Worm (Caenorhabditis elegans) whole organism, late embryonic: ENCODE results near the gene K06A9.2.

Experiments used
- C08G9.2 ChIP-seq: sonication (generic microtip); optimal IDR thresholded peaks from 2 replicates; lab custom pipeline; 2016; ENCODE audit warnings: mild to moderate bottlenecking, missing genetic modification characterization, moderate library complexity, missing compliant biosample characterization
- K02D7.2 ChIP-seq: sonication (generic microtip); optimal IDR thresholded peaks from 2 replicates; lab custom pipeline; 2017; ENCODE audit warnings: mild to moderate bottlenecking, missing genetic modification characterization, missing compliant biosample characterization
- T23F11.4 ChIP-seq: fragments of 200-800 bp; sonication (Bioruptor generic); optimal IDR thresholded peaks from 2 replicates; lab custom pipeline; 2018; ENCODE audit warnings: mild to moderate bottlenecking, missing genetic modification characterization, missing compliant biosample characterization
- ama-1 ChIP-seq: fragments of 150-350 bp; optimal IDR thresholded peaks from 2 replicates; lab custom pipeline; 2014
- ceh-18 ChIP-seq: sonication (generic microtip); optimal IDR thresholded peaks from 2 replicates; lab custom pipeline; 2016; ENCODE audit warnings: missing genetic modification characterization, missing compliant biosample characterization
- ceh-22 ChIP-seq: sonication (generic microtip); optimal IDR thresholded peaks from 2 replicates; lab custom pipeline; 2017; ENCODE audit warnings: missing biosample characterization, missing genetic modification characterization
- ceh-31 ChIP-seq: sonication (generic microtip); optimal IDR thresholded peaks from 2 replicates; lab custom pipeline; 2016; ENCODE audit warnings: missing genetic modification characterization, missing compliant biosample characterization
- ceh-45 ChIP-seq: fragments of 200-800 bp; sonication (Bioruptor generic); IDR thresholded peaks from 2 replicates; pipeline ENCODE4 v1.3.6; 2022; ENCODE audit warnings: missing genetic modification reagents, missing genetic modification characterization, missing compliant biosample characterization
- ceh-48 ChIP-seq: sonication (generic microtip); optimal IDR thresholded peaks from 2 replicates; lab custom pipeline; 2016; ENCODE audit warnings: missing genetic modification characterization, inconsistent platforms, missing compliant biosample characterization
- ceh-6 ChIP-seq: fragments of 200-800 bp; sonication (Bioruptor generic); optimal IDR thresholded peaks from 2 replicates; lab custom pipeline; 2018; ENCODE audit warnings: mild to moderate bottlenecking, missing genetic modification characterization, missing compliant biosample characterization
- ceh-9 ChIP-seq: sonication (generic microtip); optimal IDR thresholded peaks from 2 replicates; lab custom pipeline; 2016; ENCODE audit warnings: mild to moderate bottlenecking, missing genetic modification characterization, inconsistent platforms, missing compliant biosample characterization
- che-1 ChIP-seq: sonication (generic microtip); optimal IDR thresholded peaks from 2 replicates; lab custom pipeline; 2016; ENCODE audit warnings: mild to moderate bottlenecking, missing genetic modification characterization, missing compliant biosample characterization
- ets-4 ChIP-seq: sonication (generic microtip); optimal IDR thresholded peaks from 2 replicates; lab custom pipeline; 2016; ENCODE audit warnings: missing genetic modification characterization, missing compliant biosample characterization
- fax-1 ChIP-seq: sonication (generic microtip); optimal IDR thresholded peaks from 2 replicates; lab custom pipeline; 2016; ENCODE audit warnings: missing genotype, missing genetic modification characterization, missing compliant biosample characterization
- fkh-10 ChIP-seq: fragments of 150-350 bp; optimal IDR thresholded peaks from 2 replicates; lab custom pipeline; 2014; ENCODE audit warnings: missing biosample characterization, missing genetic modification reagents, missing genetic modification characterization
- fkh-6 ChIP-seq: sonication (generic microtip); optimal IDR thresholded peaks from 2 replicates; lab custom pipeline; 2016; ENCODE audit warnings: missing genetic modification characterization, missing compliant biosample characterization
- hlh-30 ChIP-seq: sonication (generic microtip); optimal IDR thresholded peaks from 2 replicates; lab custom pipeline; 2017; ENCODE audit warnings: antibody characterized with exemption, missing genetic modification characterization, missing compliant biosample characterization; ENCODE audit not compliant: insufficient read depth
- hlh-8 ChIP-seq: sonication (generic microtip); optimal IDR thresholded peaks from 2 replicates; lab custom pipeline; 2016; ENCODE audit warnings: missing genotype, missing genetic modification characterization, missing compliant biosample characterization
- lim-6 ChIP-seq: sonication (generic microtip); optimal IDR thresholded peaks from 2 replicates; lab custom pipeline; 2016; ENCODE audit warnings: missing genetic modification characterization, missing compliant biosample characterization
- nfya-1 ChIP-seq: sonication (generic microtip); optimal IDR thresholded peaks from 2 replicates; lab custom pipeline; 2017; ENCODE audit warnings: missing genetic modification characterization, mild to moderate bottlenecking, missing compliant biosample characterization, antibody characterized with exemption, moderate library complexity
- nhr-11 ChIP-seq: fragments of 150-350 bp; optimal IDR thresholded peaks from 2 replicates; lab custom pipeline; 2014; ENCODE audit warnings: missing biosample characterization, missing genetic modification characterization
- pag-3 ChIP-seq: sonication (generic microtip); optimal IDR thresholded peaks from 2 replicates; lab custom pipeline; 2016; ENCODE audit warnings: missing compliant biosample characterization, missing genetic modification characterization, borderline replicate concordance
- pax-1 ChIP-seq: fragments of 150-350 bp; optimal IDR thresholded peaks from 2 replicates; lab custom pipeline; 2014; ENCODE audit warnings: missing biosample characterization, missing genetic modification characterization
- pha-2 ChIP-seq: sonication (generic microtip); optimal IDR thresholded peaks from 2 replicates; lab custom pipeline; 2017; ENCODE audit warnings: mild to moderate bottlenecking, missing genetic modification characterization, missing compliant biosample characterization
- pha-4 ChIP-seq: fragments of 150-350 bp; optimal IDR thresholded peaks from 2 replicates; lab custom pipeline; 2018; ENCODE audit warnings: missing biosample characterization, missing genetic modification reagents, missing genetic modification characterization
- pqm-1 ChIP-seq: sonication (generic microtip); optimal IDR thresholded peaks from 2 replicates; lab custom pipeline; 2016; ENCODE audit warnings: missing genetic modification characterization, missing compliant biosample characterization
- pros-1 ChIP-seq: fragments of 150-350 bp; optimal IDR thresholded peaks from 2 replicates; lab custom pipeline; 2014; ENCODE audit warnings: missing biosample characterization, missing genetic modification reagents, missing genetic modification characterization
- sdc-2 ChIP-seq: sonication (generic microtip); optimal IDR thresholded peaks from 2 replicates; lab custom pipeline; 2016; ENCODE audit warnings: missing genotype, missing genetic modification characterization, missing compliant biosample characterization
- sox-2 ChIP-seq: fragments of 200-800 bp; sonication (Bioruptor generic); IDR thresholded peaks from 2 replicates; pipeline ENCODE4 v1.3.6; 2022; ENCODE audit warnings: missing genetic modification reagents, missing genetic modification characterization, missing compliant biosample characterization
- tbx-7 ChIP-seq: sonication (generic microtip); optimal IDR thresholded peaks from 2 replicates; lab custom pipeline; 2016; ENCODE audit warnings: missing genotype, missing genetic modification characterization, missing compliant biosample characterization
- ttx-3 ChIP-seq: sonication (generic microtip); optimal IDR thresholded peaks from 2 replicates; lab custom pipeline; 2016; ENCODE audit warnings: missing genetic modification reagents, missing genetic modification characterization, missing compliant biosample characterization
- unc-42 ChIP-seq: sonication (generic microtip); optimal IDR thresholded peaks from 2 replicates; lab custom pipeline; 2016; ENCODE audit warnings: missing genotype, missing genetic modification characterization, missing compliant biosample characterization
- unc-86 ChIP-seq: sonication (generic microtip); optimal IDR thresholded peaks from 2 replicates; lab custom pipeline; 2016; ENCODE audit warnings: missing genetic modification characterization, missing compliant biosample characterization

Gene K06A9.2

ce11 chrX:1524559-1524958 is 11.6 kb upstream of the K06A9.2 start (continued):
- TF ChIP-seq sdc-2 (peak; percentile 61), hlh-8 (tag; lab: Kevin White, UChicago) (peak; percentile 68)

DNA sequence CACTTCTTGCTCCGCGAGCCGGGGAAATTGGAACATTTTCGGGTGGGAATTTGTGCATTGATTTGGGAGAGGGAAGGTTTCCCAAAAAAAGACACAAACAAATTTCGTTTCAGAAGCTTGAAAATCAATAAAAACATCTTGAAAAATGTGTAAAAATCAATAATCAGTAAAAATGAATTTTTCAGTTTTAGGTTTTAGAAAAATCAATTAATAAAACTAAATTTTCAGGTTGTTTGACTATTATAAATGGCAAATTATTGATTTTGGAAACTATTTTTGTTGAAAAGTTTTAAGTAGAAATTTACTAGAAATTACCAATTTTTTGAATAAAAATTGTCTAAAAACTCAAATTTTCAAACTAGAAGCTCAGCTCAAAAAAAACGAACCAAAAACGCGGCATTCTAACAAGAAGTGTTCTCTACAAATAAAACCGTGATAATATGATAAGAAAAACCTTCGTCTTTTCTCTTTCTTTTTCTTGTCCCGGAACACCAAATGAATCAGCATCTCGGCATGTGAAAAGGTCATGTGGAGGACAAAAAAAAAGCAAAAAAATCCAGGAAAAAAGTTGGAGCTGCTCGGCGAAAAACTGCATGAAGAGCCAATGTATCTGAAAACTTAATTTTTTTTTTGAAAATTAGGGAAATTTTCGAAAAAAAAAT is 10.5 kb upstream of the K06A9.2 start:
- TF ChIP-seq ttx-3 (tag; lab: Kevin White, UChicago) (no peak), ceh-31 (tag; lab: Kevin White, UChicago) (no peak), sox-2 (GFP tag; lab: Robert Waterston, UW) (no peak), unc-42 (tag; lab: Kevin White, UChicago) (no peak), ets-4 (no peak), che-1 (tag; lab: Kevin White, UChicago) (no peak), ama-1 (lab: Kevin White, UChicago) (no peak), T23F11.4 (no peak), unc-86 (tag; lab: Kevin White, UChicago) (no peak), K02D7.2 (tag; lab: Kevin White, UChicago) (no peak), pha-4 (no peak)
- TF ChIP-seq, all 69 proteins: peak for 0

DNA sequence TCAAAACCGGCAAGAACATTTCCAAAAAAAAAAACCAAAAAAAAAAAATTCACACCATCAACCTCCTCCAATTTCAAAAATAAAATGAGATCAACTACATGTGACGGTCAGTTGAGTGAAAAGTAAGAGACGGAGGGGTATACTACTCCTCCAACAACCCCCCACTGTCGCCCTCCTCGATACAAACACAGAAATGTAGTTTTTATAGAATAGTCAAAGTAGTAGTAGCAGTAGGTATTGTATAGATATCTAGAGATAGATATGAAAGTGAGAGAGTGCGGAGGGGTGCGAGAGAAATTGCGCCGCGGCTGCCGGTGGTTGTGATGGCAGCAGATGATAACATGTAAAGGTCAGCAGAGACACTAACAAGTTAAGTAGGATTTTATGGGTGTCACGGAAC is 8.8 kb upstream of the K06A9.2 start:
- TF ChIP-seq sdc-2 (peak; percentile 21), pha-2 (tag; lab: Kevin White, UChicago) (no peak), fkh-6 (tag; lab: Kevin White, UChicago) (no peak), K02D7.2 (tag; lab: Kevin White, UChicago) (no peak), ceh-9 (tag; lab: Kevin White, UChicago) (no peak)

DNA sequence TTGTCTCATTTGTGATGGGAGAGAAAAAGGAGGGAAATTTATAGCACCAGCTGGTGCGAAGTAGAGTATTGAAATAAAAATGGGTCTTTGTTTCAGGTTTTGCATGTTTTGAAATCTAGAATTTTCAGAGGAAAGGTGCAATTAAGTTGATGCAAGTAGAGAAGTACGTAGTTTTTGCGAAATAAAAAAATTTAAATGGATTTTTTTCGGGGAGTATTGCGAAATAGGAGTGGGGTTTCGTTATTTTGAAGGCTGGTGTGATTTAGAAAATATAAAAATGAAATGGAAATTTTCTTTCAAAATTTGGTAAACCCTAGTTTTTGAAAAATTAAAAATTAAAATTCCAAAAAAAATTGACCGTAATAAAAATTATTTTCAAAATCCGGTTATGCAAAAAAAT is 8.1 kb upstream of the K06A9.2 start:
- TF ChIP-seq pax-1 = no peak
- no peak for TF ChIP-seq pros-1 (tag; lab: Kevin White, UChicago)
- no peak for TF ChIP-seq fax-1
- TF ChIP-seq fkh-10 (GFP tag; lab: Kevin White, UChicago) = no peak
- TF ChIP-seq ceh-48 (tag; lab: Kevin White, UChicago) = no peak
- TF ChIP-seq C08G9.2 (tag; lab: Kevin White, UChicago) = no peak
- no peak for TF ChIP-seq ceh-6 (GFP tag; lab: Kevin White, UChicago)
- TF ChIP-seq ets-4 = no peak

- TF ChIP-seq ceh-31 (tag; lab: Kevin White, UChicago) (peak; percentile 4), hlh-30 (tag; lab: Kevin White, UChicago) (peak; percentile 14), nfya-1 (peak; percentile 63), pqm-1 (no peak), ceh-22 (tag; lab: Kevin White, UChicago) (no peak)
- TF ChIP-seq, all 69 proteins: peak for 3
These were observed 7.2 kb upstream of the K06A9.2 start for ce11 chrX:1529013-1529412.

ce11 chrX:1535261-1535660 is 905 bp upstream of the K06A9.2 start, which contains the start of gene K06A9.3:
K06A9.3 (minus strand) TSS chrX:1535361.
- TF ChIP-seq pag-3 (tag; lab: Kevin White, UChicago) (no peak), nhr-11 (no peak), hlh-30 (tag; lab: Kevin White, UChicago) (no peak), che-1 (tag; lab: Kevin White, UChicago) (no peak), sox-2 (GFP tag; lab: Robert Waterston, UW) (no peak), unc-86 (tag; lab: Kevin White, UChicago) (no peak), ceh-18 (tag; lab: Kevin White, UChicago) (no peak), ceh-45 (no peak), ceh-6 (GFP tag; lab: Kevin White, UChicago) (no peak), lim-6 (tag; lab: Kevin White, UChicago) (no peak), fax-1 (no peak), C08G9.2 (tag; lab: Kevin White, UChicago) (no peak), tbx-7 (no peak)
- TF ChIP-seq, all 69 proteins: peak for 0
